Worm (Caenorhabditis elegans) whole organism, L1 larva: ENCODE measurements around the gene Y75B12B.13.

ENCODE experiments used
- C04F5.9 ChIP-seq: sonication (generic microtip); optimal IDR thresholded peaks from 2 replicates; lab custom pipeline; 2016; ENCODE audit warnings: missing genetic modification characterization, missing compliant biosample characterization
- C16A3.4 ChIP-seq: fragments of 150-350 bp; optimal IDR thresholded peaks from 2 replicates; lab custom pipeline; 2014; ENCODE audit warnings: missing biosample characterization, missing genetic modification characterization
- F16B12.6 ChIP-seq: fragments of 150-350 bp; optimal IDR thresholded peaks from 2 replicates; lab custom pipeline; 2014; ENCODE audit warnings: missing biosample characterization, missing genetic modification characterization
- Y116A8C.19 ChIP-seq: sonication (generic microtip); optimal IDR thresholded peaks from 2 replicates; lab custom pipeline; 2016; ENCODE audit warnings: missing compliant biosample characterization, missing genetic modification characterization, borderline replicate concordance
- alr-1 ChIP-seq: fragments of 200-800 bp; sonication (Bioruptor generic); optimal IDR thresholded peaks from 2 replicates; lab custom pipeline; 2018; ENCODE audit warnings: borderline replicate concordance, mild to moderate bottlenecking, missing genetic modification characterization, missing compliant biosample characterization
- aly-2 ChIP-seq: fragments of 150-350 bp; optimal IDR thresholded peaks from 2 replicates; lab custom pipeline; 2014; ENCODE audit warnings: missing biosample characterization, missing genetic modification characterization
- ama-1 ChIP-seq: fragments of 150-350 bp; optimal IDR thresholded peaks from 2 replicates; lab custom pipeline; 2014
- ceh-88 ChIP-seq: fragments of 200-800 bp; sonication (Bioruptor generic); IDR thresholded peaks from 2 replicates; pipeline ENCODE4 v1.3.6; 2022; ENCODE audit warnings: missing genetic modification characterization, missing compliant biosample characterization
- dpl-1 ChIP-seq, 3 experiments: fragments of 150-350 bp in 2 of 3; sonication (generic microtip) in 1 of 3; optimal IDR thresholded peaks; 2 replicates each; lab custom pipeline; 2014 to 2017; ENCODE audit warnings: missing biosample characterization in 3 of 3, missing genetic modification characterization in 3 of 3, missing genetic modification reagents in 3 of 3
- dsc-1 ChIP-seq: sonication (generic microtip); optimal IDR thresholded peaks from 2 replicates; lab custom pipeline; 2016; ENCODE audit warnings: mild to moderate bottlenecking, missing genetic modification characterization, missing compliant biosample characterization
- efl-3 ChIP-seq: fragments of 200-800 bp; sonication (Bioruptor generic); optimal IDR thresholded peaks from 2 replicates; lab custom pipeline; 2018; ENCODE audit warnings: mild to moderate bottlenecking, missing genetic modification characterization, missing compliant biosample characterization
- egl-13 ChIP-seq: sonication (generic microtip); optimal IDR thresholded peaks from 2 replicates; lab custom pipeline; 2016; ENCODE audit warnings: missing genotype, missing genetic modification reagents, missing genetic modification characterization, missing compliant biosample characterization
- egl-27 ChIP-seq, 2 experiments: fragments of 150-350 bp in 1 of 2; sonication (generic microtip); optimal IDR thresholded peaks; 3 replicates each; lab custom pipeline; 2017 to 2018; ENCODE audit warnings: missing biosample characterization in 2 of 2, missing genetic modification characterization in 2 of 2, missing genetic modification reagents in 2 of 2
- ets-5 ChIP-seq: fragments of 200-800 bp; sonication (Bioruptor generic); IDR thresholded peaks from 2 replicates; pipeline ENCODE4 v1.3.6; 2022; ENCODE audit warnings: missing genetic modification characterization, missing compliant biosample characterization
- fkh-10 ChIP-seq: sonication (generic microtip); optimal IDR thresholded peaks from 2 replicates; lab custom pipeline; 2017; ENCODE audit warnings: missing biosample characterization, missing genetic modification reagents, missing genetic modification characterization
- fkh-4 ChIP-seq: sonication (generic microtip); optimal IDR thresholded peaks from 2 replicates; lab custom pipeline; 2016; ENCODE audit warnings: missing compliant biosample characterization, missing genetic modification characterization, borderline replicate concordance
- grh-1 ChIP-seq: fragments of 200-800 bp; sonication (Bioruptor generic); IDR thresholded peaks from 2 replicates; pipeline ENCODE4 v1.3.6; 2022; ENCODE audit warnings: missing genetic modification reagents, missing genetic modification characterization, missing compliant biosample characterization
- hlh-4 ChIP-seq: sonication (generic microtip); optimal IDR thresholded peaks from 2 replicates; lab custom pipeline; 2016; ENCODE audit warnings: mild to moderate bottlenecking, missing genetic modification characterization, missing compliant biosample characterization
- lin-35 ChIP-seq, 2 experiments: fragments of 150-350 bp; optimal IDR thresholded peaks; 2 replicates each; lab custom pipeline; 2014; ENCODE audit warnings: missing biosample characterization in 2 of 2, missing genetic modification characterization in 2 of 2, missing genetic modification reagents in 2 of 2
- lir-3 ChIP-seq: sonication (generic microtip); optimal IDR thresholded peaks from 2 replicates; lab custom pipeline; 2016; ENCODE audit warnings: mild to moderate bottlenecking, missing genetic modification characterization, moderate library complexity, missing compliant biosample characterization; ENCODE audit not compliant: poor library complexity
- lsy-2 ChIP-seq, 2 experiments: fragments of 150-350 bp; optimal IDR thresholded peaks; 2 replicates each; lab custom pipeline; 2014; ENCODE audit warnings: missing biosample characterization in 2 of 2, missing genetic modification characterization in 2 of 2
- mab-9 ChIP-seq: fragments of 200-800 bp; sonication (Bioruptor generic); IDR thresholded peaks from 2 replicates; pipeline ENCODE4 v1.3.6; 2022; ENCODE audit warnings: missing genetic modification reagents, missing genetic modification characterization, missing compliant biosample characterization
- nhr-19 ChIP-seq: fragments of 200-800 bp; sonication (Bioruptor generic); conservative IDR thresholded peaks from 2 replicates; pipeline ENCODE4 v1.3.6; 2022; ENCODE audit warnings: missing genetic modification characterization, missing compliant biosample characterization
- nhr-237 ChIP-seq: fragments of 150-350 bp; optimal IDR thresholded peaks from 2 replicates; lab custom pipeline; 2014; ENCODE audit warnings: missing biosample characterization, missing genetic modification characterization
- nhr-28 ChIP-seq: fragments of 150-350 bp; optimal IDR thresholded peaks from 2 replicates; lab custom pipeline; 2014; ENCODE audit warnings: missing biosample characterization, missing genetic modification characterization
- nhr-47 ChIP-seq: sonication (generic microtip); optimal IDR thresholded peaks from 2 replicates; lab custom pipeline; 2016; ENCODE audit warnings: mild to moderate bottlenecking, missing genetic modification characterization, moderate library complexity, missing compliant biosample characterization
- nhr-71 ChIP-seq: sonication (generic microtip); optimal IDR thresholded peaks from 2 replicates; lab custom pipeline; 2016; ENCODE audit warnings: mild to moderate bottlenecking, missing genetic modification characterization, moderate library complexity, missing compliant biosample characterization
- nhr-76 ChIP-seq: sonication (generic microtip); optimal IDR thresholded peaks from 2 replicates; lab custom pipeline; 2017; ENCODE audit warnings: missing biosample characterization, missing genetic modification characterization
- nhr-84 ChIP-seq: sonication (generic microtip); optimal IDR thresholded peaks from 2 replicates; lab custom pipeline; 2017; ENCODE audit warnings: missing biosample characterization, missing genetic modification characterization
- nhr-85 ChIP-seq: sonication (generic microtip); peaks from one replicate; lab custom pipeline; 2016; ENCODE audit warnings: missing genetic modification characterization, inconsistent platforms, missing compliant biosample characterization
- nhr-90 ChIP-seq: sonication (generic microtip); optimal IDR thresholded peaks from 2 replicates; lab custom pipeline; 2016; ENCODE audit warnings: mild to moderate bottlenecking, missing genetic modification characterization, missing compliant biosample characterization; ENCODE audit not compliant: poor library complexity
- pax-3 ChIP-seq: fragments of 200-800 bp; sonication (Bioruptor generic); optimal IDR thresholded peaks from 2 replicates; lab custom pipeline; 2018; ENCODE audit warnings: mild to moderate bottlenecking, missing genetic modification characterization, moderate library complexity, missing compliant biosample characterization
- skn-1 ChIP-seq: fragments of 150-350 bp; optimal IDR thresholded peaks from 2 replicates; lab custom pipeline; 2014; ENCODE audit warnings: missing biosample characterization, missing genetic modification characterization
- snu-23 ChIP-seq: sonication (generic microtip); optimal IDR thresholded peaks from 2 replicates; lab custom pipeline; 2016; ENCODE audit warnings: missing genetic modification characterization, missing compliant biosample characterization
- sox-4 ChIP-seq: sonication (generic microtip); optimal IDR thresholded peaks from 2 replicates; lab custom pipeline; 2016; ENCODE audit warnings: missing genetic modification characterization, missing compliant biosample characterization
- sptf-1 ChIP-seq: fragments of 150-350 bp; optimal IDR thresholded peaks from 2 replicates; lab custom pipeline; 2014; ENCODE audit warnings: missing biosample characterization, missing genetic modification characterization
- sup-37 ChIP-seq: fragments of 200-800 bp; sonication (Bioruptor generic); optimal IDR thresholded peaks from 2 replicates; lab custom pipeline; 2018; ENCODE audit warnings: mild to moderate bottlenecking, missing genetic modification characterization, missing compliant biosample characterization
- swsn-7 ChIP-seq: sonication (generic microtip); optimal IDR thresholded peaks from 2 replicates; lab custom pipeline; 2016; ENCODE audit warnings: missing genetic modification characterization, missing compliant biosample characterization
- tbx-2 ChIP-seq: sonication (generic microtip); optimal IDR thresholded peaks from 2 replicates; lab custom pipeline; 2016; ENCODE audit warnings: missing genetic modification characterization, missing compliant biosample characterization
- unc-130 ChIP-seq: fragments of 150-350 bp; optimal IDR thresholded peaks from 2 replicates; lab custom pipeline; 2017; ENCODE audit warnings: missing biosample characterization, missing genetic modification characterization, inconsistent platforms
- unc-30 ChIP-seq: sonication (generic microtip); optimal IDR thresholded peaks from 2 replicates; lab custom pipeline; 2017; ENCODE audit warnings: missing biosample characterization, missing genetic modification characterization
- unc-62 ChIP-seq: fragments of 150-350 bp; optimal IDR thresholded peaks from 2 replicates; lab custom pipeline; 2014; ENCODE audit warnings: missing biosample characterization, missing genetic modification reagents, missing genetic modification characterization
- unc-86 ChIP-seq: sonication (generic microtip); optimal IDR thresholded peaks from 2 replicates; lab custom pipeline; 2016; ENCODE audit warnings: missing genetic modification characterization, missing compliant biosample characterization
- xbp-1 ChIP-seq: sonication (generic microtip); optimal IDR thresholded peaks from 2 replicates; lab custom pipeline; 2016; ENCODE audit warnings: missing genetic modification characterization, missing compliant biosample characterization
- zip-4 ChIP-seq: fragments of 200-800 bp; sonication (Bioruptor generic); optimal IDR thresholded peaks from 2 replicates; lab custom pipeline; 2018; ENCODE audit warnings: mild to moderate bottlenecking, missing genetic modification characterization, moderate library complexity, missing compliant biosample characterization
- ztf-11 ChIP-seq, 2 experiments: sonication (generic microtip); optimal IDR thresholded peaks; 2 replicates each; lab custom pipeline; 2016 to 2017; ENCODE audit warnings: missing genetic modification characterization in 2 of 2, missing biosample characterization in 1 of 2, missing compliant biosample characterization in 1 of 2

Y75B12B.13 gene

DNA sequence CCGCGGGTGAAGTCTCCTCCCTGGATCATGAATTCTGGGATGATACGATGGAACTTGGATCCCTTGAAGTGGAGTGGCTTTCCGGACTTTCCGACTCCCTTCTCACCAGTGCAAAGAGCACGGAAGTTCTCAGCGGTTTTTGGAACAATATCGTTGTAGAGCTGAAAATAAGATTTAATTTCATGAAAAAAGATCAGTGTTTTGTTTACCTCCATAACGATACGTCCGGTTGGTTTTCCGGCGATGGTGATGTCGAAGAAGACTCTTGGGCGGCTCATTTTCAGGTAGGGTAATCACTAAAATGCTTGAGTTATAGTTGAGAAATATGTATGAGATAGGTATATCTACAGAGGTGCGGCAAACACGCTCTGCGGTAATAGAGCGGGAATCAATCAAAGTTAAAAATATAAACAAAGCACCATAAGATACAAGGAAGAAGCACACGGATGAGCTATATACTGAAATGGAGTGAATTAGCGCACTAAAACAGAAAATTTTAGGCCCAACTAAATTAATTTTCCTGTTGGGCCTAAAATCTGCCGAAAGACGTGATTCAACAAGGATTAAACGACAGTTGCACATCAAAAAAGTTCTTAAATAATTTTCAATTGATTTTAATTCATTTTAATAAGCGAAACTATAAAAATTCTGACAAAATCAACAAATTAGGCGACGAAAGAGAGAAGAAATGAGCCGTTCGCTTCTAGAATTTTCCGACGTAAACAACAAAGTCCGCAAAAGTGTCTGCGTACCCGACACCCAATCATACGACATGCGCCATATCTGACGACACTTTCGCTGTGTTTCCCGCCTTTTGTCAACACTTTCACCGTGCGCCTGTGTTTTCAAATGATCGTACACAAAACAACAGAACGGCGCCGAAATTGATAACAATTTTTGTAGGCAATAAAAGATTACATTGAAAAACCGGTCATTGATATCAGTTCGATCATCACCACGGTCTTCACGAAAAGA lies 6.4 kb downstream of the Y75B12B.13 start, which contains the start of the genes cyn-7 and bath-36 (continued):
- no peak for TF ChIP-seq nhr-84 (tag; lab: Kevin White, UChicago)
- TF ChIP-seq egl-27 (tag; optimal IDR thresholded peaks at IDR 0.05; lab: Kevin White, UChicago), result no peak
- no peak for TF ChIP-seq nhr-76
- TF ChIP-seq C16A3.4 (tag; lab: Kevin White, UChicago), result peak; percentile 37
- TF ChIP-seq fkh-10 (GFP tag; lab: Kevin White, UChicago), result no peak
- peak; percentile 20; the same call in 1 of the 2 replicates for TF ChIP-seq ceh-88 (GFP tag; lab: Robert Waterston, UW)
- peak; percentile 71 for TF ChIP-seq pax-3
- peak; percentile 21 for TF ChIP-seq C04F5.9 (tag; lab: Kevin White, UChicago)
- no peak for TF ChIP-seq hlh-4 (tag; lab: Kevin White, UChicago)
- TF ChIP-seq nhr-19 (GFP tag; lab: Robert Waterston, UW), result peak; percentile 87
- TF ChIP-seq tbx-2 (tag; lab: Kevin White, UChicago), result peak; percentile 83
- TF ChIP-seq zip-4 (GFP tag; lab: Kevin White, UChicago), result peak; percentile 42
- peak; percentile 87 for TF ChIP-seq nhr-90 (tag; lab: Kevin White, UChicago)
- peak; percentile 94 for TF ChIP-seq snu-23 (GFP tag; lab: Kevin White, UChicago)
- TF ChIP-seq dsc-1 (tag; lab: Kevin White, UChicago), result peak; percentile 77
- no peak for TF ChIP-seq sptf-1 (tag; lab: Kevin White, UChicago)
- TF ChIP-seq efl-3, result no peak
- no peak for TF ChIP-seq ama-1 (lab: Kevin White, UChicago)
- peak; percentile 93 for TF ChIP-seq nhr-85
- TF ChIP-seq unc-86 (tag; lab: Kevin White, UChicago), result peak; percentile 63
- no peak for TF ChIP-seq fkh-4 (tag; lab: Kevin White, UChicago)
- peak; percentile 74 to 83 (median 82) for TF ChIP-seq dpl-1 (GFP tag; optimal IDR thresholded peaks at IDR 0.05; lab: Kevin White, UChicago)
- TF ChIP-seq nhr-71 (tag; lab: Kevin White, UChicago), result peak; percentile 92
- TF ChIP-seq ztf-11 (tag; optimal IDR thresholded peaks at IDR 0.05; lab: Kevin White, UChicago), result peak in 1 of 2 experiments; percentile 44
- TF ChIP-seq F16B12.6 (tag; lab: Kevin White, UChicago), result peak; percentile 92
- no peak for TF ChIP-seq Y116A8C.19 (tag; lab: Kevin White, UChicago)
- peak; percentile 86 for TF ChIP-seq xbp-1 (tag; lab: Kevin White, UChicago)
- TF ChIP-seq egl-13, result peak; percentile 75
- TF ChIP-seq lir-3 (tag; lab: Kevin White, UChicago), result no peak
- TF ChIP-seq nhr-28 (tag; lab: Kevin White, UChicago), result no peak
- no peak for TF ChIP-seq sup-37 (GFP tag; lab: Kevin White, UChicago)
- no peak for TF ChIP-seq unc-30 (tag; lab: Kevin White, UChicago)
- TF ChIP-seq mab-9, result no peak
- no peak for TF ChIP-seq unc-62 (GFP tag; lab: Kevin White, UChicago)

DNA sequence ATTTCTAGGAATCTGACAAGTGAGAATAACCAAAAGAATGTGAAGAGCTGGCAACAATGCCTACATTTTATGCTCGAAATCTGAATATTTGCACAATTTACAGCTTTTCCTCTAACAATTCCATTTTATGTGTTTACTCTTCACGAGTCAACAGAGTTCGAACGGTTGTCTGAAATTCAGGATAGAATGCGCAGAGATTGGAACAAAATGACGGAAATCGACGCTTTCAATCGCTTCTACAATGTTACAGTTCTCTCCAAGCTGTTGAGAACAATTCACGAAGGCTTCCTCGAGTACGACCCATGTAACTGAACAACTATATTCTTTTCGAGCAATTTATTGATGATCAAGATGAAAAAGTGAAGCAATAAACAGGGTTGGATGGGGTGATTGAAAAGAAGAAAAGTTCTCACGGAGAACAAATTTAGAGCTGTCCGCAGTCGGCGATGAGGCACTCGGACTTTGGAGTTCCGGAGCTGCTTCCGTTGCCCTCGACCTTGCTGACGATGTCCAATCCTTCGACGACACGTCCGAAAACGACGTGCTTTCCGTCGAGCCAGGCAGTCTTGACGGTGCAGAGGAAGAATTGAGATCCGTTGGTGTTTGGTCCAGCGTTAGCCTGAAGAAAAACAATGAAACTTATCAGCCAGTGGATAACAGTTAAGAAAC lies 7.4 kb downstream of the Y75B12B.13 start, which contains the start of gene Y75B12B.3:
TSS of gene Y75B12B.3 (minus strand) at position 21 of the 669 bp plus-strand sequence.
- TF ChIP-seq nhr-237 (tag; lab: Kevin White, UChicago) (no peak), ets-5 (GFP tag; lab: Robert Waterston, UW) (no peak), fkh-4 (tag; lab: Kevin White, UChicago) (no peak), pax-3 (peak; percentile 26), aly-2 (tag; lab: Kevin White, UChicago) (peak; percentile 48), unc-86 (tag; lab: Kevin White, UChicago) (no peak), skn-1 (tag; lab: Kevin White, UChicago) (no peak), swsn-7 (no peak), alr-1 (tag; lab: Kevin White, UChicago) (no peak), egl-13 (no peak), nhr-85 (peak; percentile 51), grh-1 (GFP tag; lab: Robert Waterston, UW) (0 out of 2 replicates have a peak, but pooled peaks have one; percentile 15), lin-35 (GFP tag; optimal IDR thresholded peaks at IDR 0.05; lab: Kevin White, UChicago) (no peak), unc-130 (tag; lab: Kevin White, UChicago) (no peak), C04F5.9 (tag; lab: Kevin White, UChicago) (no peak), xbp-1 (tag; lab: Kevin White, UChicago) (no peak), nhr-47 (tag; lab: Kevin White, UChicago) (no peak), Y116A8C.19 (tag; lab: Kevin White, UChicago) (no peak), sox-4 (tag; lab: Kevin White, UChicago) (no peak), nhr-90 (tag; lab: Kevin White, UChicago) (no peak), lsy-2 (tag; optimal IDR thresholded peaks at IDR 0.05; lab: Kevin White, UChicago) (no peak)
